Worm (Caenorhabditis elegans) whole organism, L3 larva: Measurements from ENCODE around the gene C30G12.4.

ENCODE experiments used
- aly-2 ChIP-seq: fragments of 150-350 bp; optimal IDR thresholded peaks from 2 replicates; lab custom pipeline; 2014; ENCODE audit warnings: missing biosample characterization, missing genetic modification characterization
- ama-1 ChIP-seq: fragments of 150-350 bp; optimal IDR thresholded peaks from 2 replicates; lab custom pipeline; 2018
- ceh-16 ChIP-seq: sonication (generic microtip); optimal IDR thresholded peaks from 2 replicates; lab custom pipeline; 2017; ENCODE audit warnings: missing biosample characterization, missing genetic modification characterization
- ceh-82 ChIP-seq: fragments of 150-350 bp; optimal IDR thresholded peaks from 2 replicates; lab custom pipeline; 2014; ENCODE audit warnings: missing biosample characterization, missing genetic modification characterization
- egl-27 ChIP-seq: sonication (generic microtip); optimal IDR thresholded peaks from 4 replicates; lab custom pipeline; 2017; ENCODE audit warnings: missing biosample characterization, missing genetic modification reagents, missing genetic modification characterization
- mdl-1 ChIP-seq: fragments of 150-350 bp; optimal IDR thresholded peaks from 2 replicates; lab custom pipeline; 2014; ENCODE audit warnings: missing biosample characterization, missing genetic modification characterization
- nfya-1 ChIP-seq: sonication (generic microtip); optimal IDR thresholded peaks from 2 replicates; lab custom pipeline; 2017; ENCODE audit warnings: missing genetic modification characterization, mild to moderate bottlenecking, missing compliant biosample characterization, antibody characterized with exemption, moderate library complexity; ENCODE audit not compliant: insufficient read depth
- nhr-237 ChIP-seq: fragments of 150-350 bp; optimal IDR thresholded peaks from 2 replicates; lab custom pipeline; 2014; ENCODE audit warnings: missing biosample characterization, missing genetic modification characterization
- pha-4 ChIP-seq: fragments of 150-350 bp; optimal IDR thresholded peaks from 2 replicates; lab custom pipeline; 2014; ENCODE audit warnings: missing biosample characterization, missing genetic modification reagents, missing genetic modification characterization
- pqm-1 ChIP-seq: fragments of 150-350 bp; optimal IDR thresholded peaks from 2 replicates; lab custom pipeline; 2017; ENCODE audit warnings: missing biosample characterization, missing genetic modification characterization, inconsistent platforms
- skn-1 ChIP-seq: fragments of 150-350 bp; optimal IDR thresholded peaks from 2 replicates; lab custom pipeline; 2014; ENCODE audit warnings: missing biosample characterization, missing genetic modification characterization
- unc-62 ChIP-seq: fragments of 150-350 bp; sonication (generic microtip); optimal IDR thresholded peaks from 4 replicates; lab custom pipeline; 2014; ENCODE audit warnings: missing biosample characterization, missing genetic modification reagents, missing genetic modification characterization

ce11 chrII:7287140-7287539 is 25.2 kb downstream of the C30G12.4 start:
- TF ChIP-seq unc-62 (no peak), pqm-1 (tag; lab: Kevin White, UChicago) (no peak), egl-27 (no peak), mdl-1 (tag; lab: Kevin White, UChicago) (no peak), ama-1 (no peak), skn-1 (tag; lab: Kevin White, UChicago) (no peak), ceh-16 (tag; lab: Kevin White, UChicago) (no peak), nhr-237 (tag; lab: Kevin White, UChicago) (no peak), nfya-1 (tag; lab: Kevin White, UChicago) (no peak), aly-2 (no peak), pha-4 (tag; lab: Kevin White, UChicago) (no peak), ceh-82 (tag; lab: Kevin White, UChicago) (no peak)
